Worm (Caenorhabditis elegans) whole organism, mixed stage, embryonic: Measurements from ENCODE around the gene sun-1.

Source experiments
- M03D4.4 ChIP-seq: sonication (generic microtip); optimal IDR thresholded peaks from 2 replicates; lab custom pipeline; 2017; ENCODE audit warnings: mild to moderate bottlenecking, missing genetic modification characterization, missing compliant biosample characterization
- bed-3 ChIP-seq: fragments of 200-800 bp; sonication (Bioruptor generic); optimal IDR thresholded peaks from 3 replicates; lab custom pipeline; 2018; ENCODE audit warnings: mild to moderate bottlenecking, missing genetic modification characterization, moderate library complexity, missing compliant biosample characterization
- blmp-1 ChIP-seq: fragments of 150-350 bp; optimal IDR thresholded peaks from 2 replicates; lab custom pipeline; 2014; ENCODE audit warnings: missing biosample characterization, missing genetic modification characterization
- ceh-39 ChIP-seq: fragments of 150-350 bp; optimal IDR thresholded peaks from 2 replicates; lab custom pipeline; 2014; ENCODE audit warnings: missing biosample characterization, missing genetic modification characterization
- ces-1 ChIP-seq: fragments of 150-350 bp; optimal IDR thresholded peaks from 2 replicates; lab custom pipeline; 2014; ENCODE audit warnings: missing biosample characterization, missing genetic modification reagents, missing genetic modification characterization
- cnd-1 ChIP-seq: fragments of 200-800 bp; sonication (Bioruptor generic); optimal IDR thresholded peaks from 2 replicates; lab custom pipeline; 2018; ENCODE audit warnings: mild to moderate bottlenecking, missing genetic modification characterization, missing compliant biosample characterization
- drap-1 ChIP-seq: fragments of 200-800 bp; sonication (Bioruptor generic); optimal IDR thresholded peaks from 3 replicates; lab custom pipeline; 2018; ENCODE audit warnings: mild to moderate bottlenecking, missing genetic modification characterization, missing compliant biosample characterization
- elt-1 ChIP-seq: sonication (generic microtip); optimal IDR thresholded peaks from 2 replicates; lab custom pipeline; 2017; ENCODE audit warnings: missing genetic modification characterization, mild to moderate bottlenecking, missing compliant biosample characterization, antibody characterized with exemption, moderate library complexity, borderline replicate concordance; ENCODE audit not compliant: insufficient read depth
- elt-3 ChIP-seq: fragments of 150-350 bp; optimal IDR thresholded peaks from 2 replicates; lab custom pipeline; 2014; ENCODE audit warnings: missing biosample characterization, missing genetic modification characterization
- flh-1 ChIP-seq: fragments of 200-800 bp; sonication (Bioruptor generic); optimal IDR thresholded peaks from 2 replicates; lab custom pipeline; 2018; ENCODE audit warnings: mild to moderate bottlenecking, missing genetic modification characterization, moderate library complexity, missing compliant biosample characterization
- ham-2 ChIP-seq: fragments of 200-800 bp; sonication (Bioruptor generic); optimal IDR thresholded peaks from 2 replicates; lab custom pipeline; 2018; ENCODE audit warnings: mild to moderate bottlenecking, missing genetic modification characterization, missing compliant biosample characterization
- hlh-1 ChIP-seq: fragments of 150-350 bp; optimal IDR thresholded peaks from 2 replicates; lab custom pipeline; 2014; ENCODE audit warnings: missing biosample characterization, missing genetic modification reagents, missing genetic modification characterization
- lin-13 ChIP-seq: fragments of 150-350 bp; optimal IDR thresholded peaks from 2 replicates; lab custom pipeline; 2014; ENCODE audit warnings: missing biosample characterization, missing genetic modification characterization
- lin-32 ChIP-seq: fragments of 200-800 bp; sonication (Bioruptor generic); optimal IDR thresholded peaks from 2 replicates; lab custom pipeline; 2018; ENCODE audit warnings: mild to moderate bottlenecking, missing genetic modification characterization, missing compliant biosample characterization
- lsy-2 ChIP-seq: fragments of 150-350 bp; optimal IDR thresholded peaks from 2 replicates; lab custom pipeline; 2014; ENCODE audit warnings: missing biosample characterization, missing genetic modification characterization
- mab-5 ChIP-seq: fragments of 150-350 bp; optimal IDR thresholded peaks from 2 replicates; lab custom pipeline; 2014; ENCODE audit warnings: missing biosample characterization, missing genetic modification characterization
- mep-1 ChIP-seq: fragments of 150-350 bp; optimal IDR thresholded peaks from 2 replicates; lab custom pipeline; 2017; ENCODE audit warnings: missing biosample characterization, missing genetic modification reagents, missing genetic modification characterization, inconsistent platforms
- mls-2 ChIP-seq: sonication (generic microtip); optimal IDR thresholded peaks from 2 replicates; lab custom pipeline; 2016; ENCODE audit warnings: mild to moderate bottlenecking, missing genetic modification characterization, moderate library complexity, missing compliant biosample characterization
- nhr-12 ChIP-seq: fragments of 150-350 bp; optimal IDR thresholded peaks from 2 replicates; lab custom pipeline; 2014; ENCODE audit warnings: missing biosample characterization, missing genetic modification characterization
- nhr-2 ChIP-seq: fragments of 150-350 bp; optimal IDR thresholded peaks from 2 replicates; lab custom pipeline; 2014; ENCODE audit warnings: missing biosample characterization, missing genetic modification characterization
- nhr-237 ChIP-seq: fragments of 150-350 bp; optimal IDR thresholded peaks from 2 replicates; lab custom pipeline; 2014; ENCODE audit warnings: missing biosample characterization, missing genetic modification characterization
- nhr-28 ChIP-seq: fragments of 150-350 bp; optimal IDR thresholded peaks from 2 replicates; lab custom pipeline; 2014; ENCODE audit warnings: missing biosample characterization, missing genetic modification characterization
- nhr-76 ChIP-seq: sonication (generic microtip); optimal IDR thresholded peaks from 2 replicates; lab custom pipeline; 2017; ENCODE audit warnings: missing biosample characterization, missing genetic modification characterization
- pha-4 ChIP-seq: fragments of 150-350 bp; optimal IDR thresholded peaks from 2 replicates; lab custom pipeline; 2018; ENCODE audit warnings: missing biosample characterization, missing genetic modification reagents, missing genetic modification characterization
- sem-2 ChIP-seq: fragments of 200-800 bp; sonication (Bioruptor generic); optimal IDR thresholded peaks from 2 replicates; lab custom pipeline; 2018; ENCODE audit warnings: mild to moderate bottlenecking, missing genetic modification characterization, missing compliant biosample characterization
- tbx-8 ChIP-seq: fragments of 200-800 bp; sonication (Bioruptor generic); optimal IDR thresholded peaks from 2 replicates; lab custom pipeline; 2018; ENCODE audit warnings: mild to moderate bottlenecking, missing genetic modification characterization, moderate library complexity, missing compliant biosample characterization
- unc-120 ChIP-seq: sonication (generic microtip); optimal IDR thresholded peaks from 2 replicates; lab custom pipeline; 2017; ENCODE audit warnings: missing genetic modification characterization, missing compliant biosample characterization; ENCODE audit not compliant: poor library complexity, severe bottlenecking
- unc-39 ChIP-seq: fragments of 150-350 bp; optimal IDR thresholded peaks from 2 replicates; lab custom pipeline; 2014; ENCODE audit warnings: missing biosample characterization, missing genetic modification characterization
- unc-62 ChIP-seq: fragments of 150-350 bp; optimal IDR thresholded peaks from 2 replicates; lab custom pipeline; 2014; ENCODE audit warnings: missing biosample characterization, missing genetic modification reagents, missing genetic modification characterization
- ztf-11 ChIP-seq: fragments of 150-350 bp; optimal IDR thresholded peaks from 2 replicates; lab custom pipeline; 2014; ENCODE audit warnings: missing biosample characterization, missing genetic modification characterization

The sun-1 gene

DNA sequence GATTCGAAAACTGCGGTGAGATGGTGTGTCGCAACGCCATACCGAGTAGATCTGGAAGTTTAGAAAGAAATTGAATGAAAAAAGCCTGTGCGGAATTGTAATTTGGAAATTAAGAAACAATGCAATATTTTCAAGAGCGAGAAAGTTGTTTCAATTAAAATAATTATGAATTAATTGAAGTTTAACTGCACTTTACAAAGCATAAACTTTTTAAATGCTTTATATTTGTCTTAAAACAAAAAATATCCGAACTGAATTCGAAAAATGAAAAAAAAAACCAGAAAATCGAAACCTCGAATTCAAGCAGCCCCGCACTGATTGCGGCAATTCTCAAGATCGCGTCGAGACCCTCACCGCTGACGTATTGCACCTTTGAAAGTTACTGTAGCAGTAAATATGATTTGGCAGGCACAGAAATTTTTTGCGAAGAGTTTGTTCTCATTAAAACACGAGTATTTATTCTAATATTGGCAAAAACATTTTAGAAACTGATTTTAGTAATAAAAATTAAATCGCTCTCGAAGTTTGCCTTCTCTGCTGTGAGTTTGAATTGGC is at the start of gene sun-1:
sun-1 (minus strand) TSS at position 51 of the 555 bp plus-strand sequence.
- TF ChIP-seq ztf-11 (tag; lab: Kevin White, UChicago), result no peak
- no peak for TF ChIP-seq mls-2
- no peak for TF ChIP-seq ceh-39
- no peak for TF ChIP-seq mep-1 (tag; lab: Kevin White, UChicago)
- TF ChIP-seq nhr-237, result no peak
- TF ChIP-seq flh-1 (GFP tag; lab: Kevin White, UChicago), result no peak
- no peak for TF ChIP-seq hlh-1 (tag; lab: Kevin White, UChicago)
- no peak for TF ChIP-seq lin-32 (GFP tag; lab: Kevin White, UChicago)
- TF ChIP-seq sem-2 (GFP tag; lab: Kevin White, UChicago), result no peak
- TF ChIP-seq bed-3 (GFP tag; lab: Kevin White, UChicago), result no peak
- TF ChIP-seq unc-120 (tag; lab: Kevin White, UChicago), result no peak
- TF ChIP-seq ces-1 (GFP tag; lab: Kevin White, UChicago), result no peak
- TF ChIP-seq M03D4.4 (tag; lab: Kevin White, UChicago), result no peak
- TF ChIP-seq cnd-1, result no peak
- TF ChIP-seq nhr-28 (tag; lab: Kevin White, UChicago), result no peak
- no peak for TF ChIP-seq lin-13 (tag; lab: Kevin White, UChicago)
- TF ChIP-seq nhr-2, result no peak
- no peak for TF ChIP-seq nhr-12 (tag; lab: Kevin White, UChicago)

DNA sequence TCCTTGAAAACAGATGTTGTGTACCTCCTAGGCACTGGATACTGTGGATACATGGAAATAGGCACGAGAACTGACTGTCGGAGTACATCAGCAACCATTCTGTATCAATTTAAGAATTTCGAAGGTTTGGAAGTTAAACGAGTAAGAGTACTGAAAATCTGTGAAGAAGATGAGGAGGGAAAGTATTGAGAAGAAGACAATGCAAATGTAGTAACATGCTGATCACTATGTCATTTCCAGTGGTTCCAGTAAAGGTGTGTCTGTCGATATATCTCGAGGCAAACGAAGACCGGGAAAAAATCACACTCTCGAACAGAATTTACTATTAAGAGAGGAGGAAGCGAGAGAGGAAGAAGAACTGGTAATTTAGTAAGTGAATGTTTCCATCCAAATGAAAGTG is 43.2 kb upstream of the sun-1 start, which contains the start of gene dmd-10:
dmd-10 (minus strand) TSS at position 101 of the 400 bp plus-strand sequence.
- TF ChIP-seq ham-2 (GFP tag; lab: Kevin White, UChicago) (no peak), nhr-2 (no peak), nhr-237 (no peak), nhr-12 (tag; lab: Kevin White, UChicago) (no peak), nhr-76 (tag; lab: Kevin White, UChicago) (no peak), elt-3 (no peak), unc-120 (tag; lab: Kevin White, UChicago) (no peak), drap-1 (no peak), hlh-1 (tag; lab: Kevin White, UChicago) (no peak), mab-5 (tag; lab: Kevin White, UChicago) (no peak), flh-1 (GFP tag; lab: Kevin White, UChicago) (no peak), nhr-28 (tag; lab: Kevin White, UChicago) (no peak), ces-1 (GFP tag; lab: Kevin White, UChicago) (no peak), lsy-2 (tag; lab: Kevin White, UChicago) (no peak), tbx-8 (GFP tag; lab: Kevin White, UChicago) (no peak), ztf-11 (tag; lab: Kevin White, UChicago) (no peak), blmp-1 (tag; lab: Kevin White, UChicago) (no peak), pha-4 (tag; lab: Kevin White, UChicago) (no peak), unc-39 (no peak)

- TF ChIP-seq bed-3 (GFP tag; lab: Kevin White, UChicago), result no peak
- TF ChIP-seq drap-1, result no peak
- no peak for TF ChIP-seq mab-5 (tag; lab: Kevin White, UChicago)
- TF ChIP-seq lsy-2 (tag; lab: Kevin White, UChicago), result no peak
- no peak for TF ChIP-seq unc-120 (tag; lab: Kevin White, UChicago)
- no peak for TF ChIP-seq sem-2 (GFP tag; lab: Kevin White, UChicago)
- no peak for TF ChIP-seq ham-2 (GFP tag; lab: Kevin White, UChicago)
- no peak for TF ChIP-seq elt-1
- no peak for TF ChIP-seq flh-1 (GFP tag; lab: Kevin White, UChicago)
- no peak for TF ChIP-seq ztf-11 (tag; lab: Kevin White, UChicago)
- TF ChIP-seq ces-1 (GFP tag; lab: Kevin White, UChicago), result no peak
- TF ChIP-seq unc-62 (GFP tag; lab: Kevin White, UChicago), result no peak
- TF ChIP-seq pha-4 (tag; lab: Kevin White, UChicago), result no peak
- TF ChIP-seq nhr-28 (tag; lab: Kevin White, UChicago), result no peak
These were observed 42.0 kb upstream of the sun-1 start for ce11 chrV:13235313-13235712.

DNA sequence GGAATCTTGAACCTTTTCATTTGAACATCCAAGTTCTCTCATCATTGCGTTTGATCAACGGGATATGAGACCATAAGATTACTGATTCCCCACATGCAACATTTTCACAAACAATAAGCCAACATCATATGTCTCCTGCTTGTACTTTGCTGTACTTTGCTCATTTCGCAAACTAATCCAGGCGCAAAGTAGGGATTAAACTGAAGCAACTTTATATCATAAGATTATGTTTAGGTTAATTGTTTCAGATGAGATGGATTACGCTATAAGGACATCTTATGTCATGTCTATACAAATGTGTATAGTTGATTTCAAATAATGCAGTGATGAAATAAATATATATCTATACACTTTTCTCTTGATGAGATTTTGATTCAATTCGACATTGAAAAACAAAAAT is 36.2 kb upstream of the sun-1 start:
- TF ChIP-seq ces-1 (GFP tag; lab: Kevin White, UChicago), result no peak
- TF ChIP-seq unc-120 (tag; lab: Kevin White, UChicago), result no peak
- TF ChIP-seq elt-3, result no peak
- no peak for TF ChIP-seq hlh-1 (tag; lab: Kevin White, UChicago)
- no peak for TF ChIP-seq tbx-8 (GFP tag; lab: Kevin White, UChicago)
- no peak for TF ChIP-seq drap-1
- no peak for TF ChIP-seq sem-2 (GFP tag; lab: Kevin White, UChicago)
- no peak for TF ChIP-seq lsy-2 (tag; lab: Kevin White, UChicago)
- no peak for TF ChIP-seq nhr-12 (tag; lab: Kevin White, UChicago)
- TF ChIP-seq pha-4 (tag; lab: Kevin White, UChicago), result no peak
